Fruit fly (Drosophila melanogaster): ENCODE data around the gene Hpf1.

dm6 chr3R:5754594-5754993 is 37.1 kb upstream of the Hpf1 start, which contains the start of gene Dcps:
- TF ChIP-seq CG2116 (GFP tag; optimal IDR thresholded peaks at IDR 0.05) (no peak), CG1647 (GFP tag; optimal IDR thresholded peaks at IDR 0.05) (no peak), CkIIα-i1 (GFP tag; IDR thresholded peaks at IDR 0.05) (no peak), Rfx (GFP tag; IDR thresholded peaks at IDR 0.05) (no peak), CG7357 (GFP tag; IDR thresholded peaks at IDR 0.05) (no peak)

Data from whole organism, embryonic.